Worm (Caenorhabditis elegans) whole organism, late embryonic: Measurements from ENCODE around the gene T09A12.1.

Source experiments
- F13H6.1 ChIP-seq: sonication (generic microtip); optimal IDR thresholded peaks from 2 replicates; lab custom pipeline; 2016; ENCODE audit warnings: missing genetic modification characterization, missing compliant biosample characterization
- K02D7.2 ChIP-seq: sonication (generic microtip); optimal IDR thresholded peaks from 2 replicates; lab custom pipeline; 2017; ENCODE audit warnings: mild to moderate bottlenecking, missing genetic modification characterization, missing compliant biosample characterization
- T23F11.4 ChIP-seq: fragments of 200-800 bp; sonication (Bioruptor generic); optimal IDR thresholded peaks from 2 replicates; lab custom pipeline; 2018; ENCODE audit warnings: mild to moderate bottlenecking, missing genetic modification characterization, missing compliant biosample characterization
- ceh-14 ChIP-seq: sonication (generic microtip); optimal IDR thresholded peaks from 2 replicates; lab custom pipeline; 2016; ENCODE audit warnings: missing genotype, missing genetic modification characterization, missing compliant biosample characterization
- ceh-18 ChIP-seq: sonication (generic microtip); optimal IDR thresholded peaks from 2 replicates; lab custom pipeline; 2016; ENCODE audit warnings: missing genetic modification characterization, missing compliant biosample characterization
- ceh-2 ChIP-seq: sonication (generic microtip); optimal IDR thresholded peaks from 2 replicates; lab custom pipeline; 2016; ENCODE audit warnings: missing genotype, missing genetic modification characterization, missing compliant biosample characterization
- ceh-24 ChIP-seq: sonication (generic microtip); optimal IDR thresholded peaks from 2 replicates; lab custom pipeline; 2016; ENCODE audit warnings: mild to moderate bottlenecking, missing genetic modification characterization, missing compliant biosample characterization
- ceh-31 ChIP-seq: sonication (generic microtip); optimal IDR thresholded peaks from 2 replicates; lab custom pipeline; 2016; ENCODE audit warnings: missing genetic modification characterization, missing compliant biosample characterization
- ceh-34 ChIP-seq: sonication (generic microtip); optimal IDR thresholded peaks from 2 replicates; lab custom pipeline; 2016; ENCODE audit warnings: mild to moderate bottlenecking, missing genetic modification characterization, missing compliant biosample characterization
- dmd-4 ChIP-seq: sonication (generic microtip); optimal IDR thresholded peaks from 2 replicates; lab custom pipeline; 2016; ENCODE audit warnings: borderline replicate concordance, missing genetic modification characterization, missing compliant biosample characterization
- elt-2 ChIP-seq: sonication (generic microtip); optimal IDR thresholded peaks from 2 replicates; lab custom pipeline; 2016; ENCODE audit warnings: missing genetic modification reagents, missing genetic modification characterization, missing compliant biosample characterization
- ets-4 ChIP-seq: sonication (generic microtip); optimal IDR thresholded peaks from 2 replicates; lab custom pipeline; 2016; ENCODE audit warnings: missing genetic modification characterization, missing compliant biosample characterization
- fax-1 ChIP-seq: sonication (generic microtip); optimal IDR thresholded peaks from 2 replicates; lab custom pipeline; 2016; ENCODE audit warnings: missing genotype, missing genetic modification characterization, missing compliant biosample characterization
- fkh-10 ChIP-seq: fragments of 150-350 bp; optimal IDR thresholded peaks from 2 replicates; lab custom pipeline; 2014; ENCODE audit warnings: missing biosample characterization, missing genetic modification reagents, missing genetic modification characterization
- fkh-6 ChIP-seq: sonication (generic microtip); optimal IDR thresholded peaks from 2 replicates; lab custom pipeline; 2016; ENCODE audit warnings: missing genetic modification characterization, missing compliant biosample characterization
- hlh-6 ChIP-seq: sonication (generic microtip); optimal IDR thresholded peaks from 2 replicates; lab custom pipeline; 2016; ENCODE audit warnings: missing genotype, missing genetic modification characterization, missing compliant biosample characterization
- hlh-8 ChIP-seq: sonication (generic microtip); optimal IDR thresholded peaks from 2 replicates; lab custom pipeline; 2016; ENCODE audit warnings: missing genotype, missing genetic modification characterization, missing compliant biosample characterization
- lim-6 ChIP-seq: sonication (generic microtip); optimal IDR thresholded peaks from 2 replicates; lab custom pipeline; 2016; ENCODE audit warnings: missing genetic modification characterization, missing compliant biosample characterization
- lin-11 ChIP-seq: fragments of 200-800 bp; sonication (Bioruptor generic); optimal IDR thresholded peaks from 2 replicates; lab custom pipeline; 2018; ENCODE audit warnings: mild to moderate bottlenecking, missing genetic modification characterization, missing compliant biosample characterization
- madf-2 ChIP-seq: sonication (generic microtip); optimal IDR thresholded peaks from 2 replicates; lab custom pipeline; 2017; ENCODE audit warnings: missing genetic modification characterization, missing compliant biosample characterization
- mec-3 ChIP-seq: sonication (generic microtip); optimal IDR thresholded peaks from 2 replicates; lab custom pipeline; 2016; ENCODE audit warnings: borderline replicate concordance, missing genetic modification characterization, missing compliant biosample characterization
- nfya-1 ChIP-seq: sonication (generic microtip); optimal IDR thresholded peaks from 2 replicates; lab custom pipeline; 2017; ENCODE audit warnings: missing genetic modification characterization, mild to moderate bottlenecking, missing compliant biosample characterization, antibody characterized with exemption, moderate library complexity
- nhr-232 ChIP-seq: sonication (generic microtip); optimal IDR thresholded peaks from 2 replicates; lab custom pipeline; 2016; ENCODE audit warnings: missing genetic modification characterization, missing compliant biosample characterization
- pag-3 ChIP-seq: sonication (generic microtip); optimal IDR thresholded peaks from 2 replicates; lab custom pipeline; 2016; ENCODE audit warnings: missing compliant biosample characterization, missing genetic modification characterization, borderline replicate concordance
- pat-9 ChIP-seq: fragments of 200-800 bp; sonication (Bioruptor generic); optimal IDR thresholded peaks from 2 replicates; lab custom pipeline; 2018; ENCODE audit warnings: mild to moderate bottlenecking, missing genetic modification characterization, moderate library complexity, missing compliant biosample characterization
- pax-1 ChIP-seq: fragments of 150-350 bp; optimal IDR thresholded peaks from 2 replicates; lab custom pipeline; 2014; ENCODE audit warnings: missing biosample characterization, missing genetic modification characterization
- pha-2 ChIP-seq: sonication (generic microtip); optimal IDR thresholded peaks from 2 replicates; lab custom pipeline; 2017; ENCODE audit warnings: mild to moderate bottlenecking, missing genetic modification characterization, missing compliant biosample characterization
- rnt-1 ChIP-seq: sonication (generic microtip); optimal IDR thresholded peaks from 2 replicates; lab custom pipeline; 2016; ENCODE audit warnings: missing genetic modification characterization, missing compliant biosample characterization
- sox-2 ChIP-seq: fragments of 200-800 bp; sonication (Bioruptor generic); IDR thresholded peaks from 2 replicates; pipeline ENCODE4 v1.3.6; 2022; ENCODE audit warnings: missing genetic modification reagents, missing genetic modification characterization, missing compliant biosample characterization
- sox-4 ChIP-seq: sonication (generic microtip); optimal IDR thresholded peaks from 2 replicates; lab custom pipeline; 2017; ENCODE audit warnings: mild to moderate bottlenecking, missing genetic modification characterization, inconsistent platforms, missing compliant biosample characterization
- syd-9 ChIP-seq: sonication (generic microtip); optimal IDR thresholded peaks from 2 replicates; lab custom pipeline; 2016; ENCODE audit warnings: mild to moderate bottlenecking, missing genetic modification characterization, moderate library complexity, missing compliant biosample characterization
- tbx-2 ChIP-seq: sonication (generic microtip); optimal IDR thresholded peaks from 2 replicates; lab custom pipeline; 2016; ENCODE audit warnings: missing genetic modification characterization, missing compliant biosample characterization
- tbx-7 ChIP-seq: sonication (generic microtip); optimal IDR thresholded peaks from 2 replicates; lab custom pipeline; 2016; ENCODE audit warnings: missing genotype, missing genetic modification characterization, missing compliant biosample characterization
- ttx-3 ChIP-seq: sonication (generic microtip); optimal IDR thresholded peaks from 2 replicates; lab custom pipeline; 2016; ENCODE audit warnings: missing genetic modification reagents, missing genetic modification characterization, missing compliant biosample characterization
- unc-3 ChIP-seq, 2 experiments: fragments of 200-800 bp in 1 of 2; sonication (Bioruptor generic) in 1 of 2; sonication (generic microtip) in 1 of 2; conservative IDR thresholded peaks in 1 of 2; optimal IDR thresholded peaks in 1 of 2; 2 replicates each; pipeline versions ENCODE4 v1.3.6 to Lab custom; 2016 to 2022; ENCODE audit warnings: missing compliant biosample characterization in 2 of 2, missing genetic modification characterization in 2 of 2, missing genetic modification reagents in 1 of 2
- unc-42 ChIP-seq: sonication (generic microtip); optimal IDR thresholded peaks from 2 replicates; lab custom pipeline; 2016; ENCODE audit warnings: missing genotype, missing genetic modification characterization, missing compliant biosample characterization
- zip-5 ChIP-seq: sonication (generic microtip); optimal IDR thresholded peaks from 2 replicates; lab custom pipeline; 2016; ENCODE audit warnings: missing genetic modification characterization, missing compliant biosample characterization

T09A12.1 gene

ce11 chrIV:8244112-8244511 lies at the start of gene T09A12.1:
Gene T09A12.1 (plus strand): TSS chrIV:8244412.
- TF ChIP-seq fkh-6 (tag; lab: Kevin White, UChicago) (no peak), hlh-8 (tag; lab: Kevin White, UChicago) (no peak), T23F11.4 (no peak), ceh-31 (tag; lab: Kevin White, UChicago) (no peak), sox-2 (GFP tag; lab: Robert Waterston, UW) (no peak), pag-3 (tag; lab: Kevin White, UChicago) (no peak), lin-11 (tag; lab: Kevin White, UChicago) (no peak), elt-2 (no peak), syd-9 (tag; lab: Kevin White, UChicago) (no peak)
- TF ChIP-seq, all 69 proteins: peak for 0

ce11 chrIV:8198851-8199250 lies 45.4 kb upstream of the T09A12.1 start, which contains the start of gene wsp-1:
Gene wsp-1 (minus strand): TSS chrIV:8198951.
- TF ChIP-seq ceh-18, result no peak
- TF ChIP-seq ceh-34, result no peak
- TF ChIP-seq K02D7.2 (tag; lab: Kevin White, UChicago), result no peak
- no peak for TF ChIP-seq ceh-2 (tag; lab: Kevin White, UChicago)
- no peak for TF ChIP-seq tbx-7 (tag; lab: Kevin White, UChicago)
- no peak for TF ChIP-seq unc-42 (tag; lab: Kevin White, UChicago)
- TF ChIP-seq, all 69 proteins: peak for 0

DNA sequence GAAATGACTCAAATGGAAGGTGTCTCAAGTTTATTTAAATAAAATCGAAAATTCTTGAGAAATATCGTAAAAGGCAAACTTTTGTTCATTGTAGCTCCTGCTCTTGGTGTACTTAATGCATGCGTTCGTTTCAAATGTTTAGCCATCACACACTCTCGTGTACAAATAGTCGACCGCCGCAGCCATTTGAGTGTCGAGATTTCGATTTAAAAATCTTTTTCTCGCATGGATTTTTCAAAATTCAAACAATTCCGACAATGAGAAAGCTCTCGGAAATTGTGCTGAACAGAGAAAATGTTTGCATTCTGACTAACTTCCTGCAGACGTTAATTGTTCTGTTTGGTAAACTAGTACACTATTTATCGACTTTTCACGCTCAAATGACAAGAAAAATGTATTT lies 44.9 kb upstream of the T09A12.1 start:
- TF ChIP-seq mec-3 (tag; lab: Kevin White, UChicago) (no peak), fax-1 (no peak), hlh-6 (tag; lab: Kevin White, UChicago) (no peak), tbx-7 (tag; lab: Kevin White, UChicago) (no peak), pax-1 (tag; lab: Kevin White, UChicago) (no peak), ceh-24 (tag; lab: Kevin White, UChicago) (no peak), ceh-14 (tag; lab: Kevin White, UChicago) (no peak), unc-3 (GFP tag; conservative IDR thresholded peaks at IDR 0.05; lab: Robert Waterston, UW) (no peak), unc-3 (tag; optimal IDR thresholded peaks at IDR 0.05; lab: Kevin White, UChicago) (no peak), madf-2 (tag; lab: Kevin White, UChicago) (no peak), pat-9 (tag; lab: Kevin White, UChicago) (no peak), sox-4 (tag; lab: Kevin White, UChicago) (no peak)

- TF ChIP-seq pha-2 (tag; lab: Kevin White, UChicago), result no peak
- no peak for TF ChIP-seq ets-4 (tag; lab: Kevin White, UChicago)
- no peak for TF ChIP-seq fkh-10 (GFP tag; lab: Kevin White, UChicago)
- no peak for TF ChIP-seq fax-1
- TF ChIP-seq unc-42 (tag; lab: Kevin White, UChicago), result no peak
- no peak for TF ChIP-seq nhr-232
- TF ChIP-seq rnt-1 (tag; lab: Kevin White, UChicago), result no peak
- no peak for TF ChIP-seq zip-5 (tag; lab: Kevin White, UChicago)
- no peak for TF ChIP-seq syd-9 (tag; lab: Kevin White, UChicago)
- TF ChIP-seq ttx-3 (tag; lab: Kevin White, UChicago), result no peak
- TF ChIP-seq nfya-1 (tag; lab: Kevin White, UChicago), result no peak
- TF ChIP-seq madf-2 (tag; lab: Kevin White, UChicago), result no peak
- TF ChIP-seq F13H6.1, result no peak
- TF ChIP-seq tbx-2 (tag; lab: Kevin White, UChicago), result no peak
- no peak for TF ChIP-seq lim-6 (tag; lab: Kevin White, UChicago)
- no peak for TF ChIP-seq hlh-6 (tag; lab: Kevin White, UChicago)
- no peak for TF ChIP-seq dmd-4 (tag; lab: Kevin White, UChicago)
- no peak for TF ChIP-seq T23F11.4
Measured at ce11 chrIV:8199824-8200223, 44.4 kb upstream of the T09A12.1 start.
